Fruit fly (Drosophila melanogaster): ENCODE measurements around the gene S-Lap3.

The S-Lap3 gene

dm6 chr3L:10517451-10518385 lies 52.7 kb downstream of the S-Lap3 start (continued):
- TF ChIP-seq zf30C (GFP tag; optimal IDR thresholded peaks at IDR 0.05) (peak; percentile 78), CG3407 (GFP tag; optimal IDR thresholded peaks at IDR 0.05) (no peak), sisA (GFP tag; IDR thresholded peaks at IDR 0.05) (no peak), CG15269 (tag; optimal IDR thresholded peaks at IDR 0.05) (no peak), B-H1 (GFP tag; IDR thresholded peaks at IDR 0.05) (no peak), sd (tag; optimal IDR thresholded peaks at IDR 0.05) (peak; percentile 1)
